Fruit fly (Drosophila melanogaster): ENCODE data around the gene spz.

spz gene

DNA sequence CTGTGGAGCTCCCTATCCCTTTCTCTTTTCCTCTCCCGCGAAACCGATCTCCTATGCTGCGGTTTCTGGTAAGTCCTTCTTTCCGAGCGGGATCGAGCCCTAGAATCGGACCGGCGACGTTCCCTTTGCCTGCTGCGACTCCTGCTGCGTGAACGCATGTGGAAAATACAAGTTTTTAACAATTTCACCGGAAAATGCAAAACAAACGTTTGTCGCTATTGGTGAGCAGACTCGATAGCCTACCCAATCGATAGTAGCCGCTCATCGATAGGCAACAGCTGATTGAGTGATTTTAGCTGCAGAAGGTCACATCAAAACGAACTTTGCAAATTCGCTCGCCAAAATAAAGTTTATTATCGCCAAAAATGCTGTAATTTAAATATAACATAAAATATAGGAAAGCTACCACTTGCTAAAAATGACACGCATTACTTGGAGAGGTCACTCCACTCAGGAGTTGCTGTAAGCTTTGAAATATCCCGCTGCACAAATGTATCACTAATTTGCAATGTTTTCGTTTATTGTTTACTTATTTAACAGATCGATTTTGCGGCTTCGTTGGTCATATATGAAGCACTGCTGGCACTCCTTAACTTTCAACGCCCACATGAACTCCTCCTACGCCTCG, 46.7 kb upstream of the spz start, which contains the start of the genes CG6066 and CG5880:
TSS of gene CG6066 (minus strand) at position 243 of the 628 bp plus-strand sequence.
TSS of gene CG5880 (plus strand) at position 281 of the 628 bp plus-strand sequence.
- TF ChIP-seq HLH4C (GFP tag; IDR thresholded peaks at IDR 0.05; ENCODE audit: partially characterized antibody) (peak; percentile 87), sna (GFP tag; IDR thresholded peaks at IDR 0.05; ENCODE audit: partially characterized antibody) (peak; percentile 76), ato (GFP tag; IDR thresholded peaks at IDR 0.05; ENCODE audit: partially characterized antibody) (peak; percentile 83), sens (GFP tag) (peak; percentile 62), Sox100B (GFP tag; optimal IDR thresholded peaks at IDR 0.05) (no peak), CG6765 (GFP tag; optimal IDR thresholded peaks at IDR 0.05) (no peak), tna (GFP tag; IDR thresholded peaks at IDR 0.05; ENCODE audit: partially characterized antibody) (peak; percentile 65), Hr78 (GFP tag; optimal IDR thresholded peaks at IDR 0.05) (peak in 1 of 2 experiments; percentile 21), CG2129 (GFP tag; IDR thresholded peaks at IDR 0.05; ENCODE audit: partially characterized antibody) (peak; percentile 63; the same call in 1 of the 2 replicates), Hr39 (optimal IDR thresholded peaks at IDR 0.05) (no peak), unc-4 (GFP tag; IDR thresholded peaks at IDR 0.05; ENCODE audit: partially characterized antibody) (peak; percentile 82), seq (GFP tag; IDR thresholded peaks at IDR 0.05) (no peak), CG14860 (GFP tag; IDR thresholded peaks at IDR 0.05; ENCODE audit: partially characterized antibody) (peak; percentile 72), Scr (GFP tag; IDR thresholded peaks at IDR 0.05; ENCODE audit: partially characterized antibody) (peak; percentile 86), nmo (GFP tag; optimal IDR thresholded peaks at IDR 0.05) (peak; percentile 9), CG12942 (GFP tag; optimal IDR thresholded peaks at IDR 0.05) (no peak), pzg (GFP tag; optimal IDR thresholded peaks at IDR 0.05) (peak; percentile 66), Hmx (GFP tag; optimal IDR thresholded peaks at IDR 0.05) (no peak), CG4617 (GFP tag; optimal IDR thresholded peaks at IDR 0.05; ENCODE audit: borderline replicate concordance) (peak; percentile 67), stwl (tag; optimal IDR thresholded peaks at IDR 0.05) (peak; percentile 74), crp (GFP tag; optimal IDR thresholded peaks at IDR 0.05) (peak; percentile 70 to 95), rib (GFP tag; IDR thresholded peaks at IDR 0.05) (peak; percentile 62; the same call in 1 of the 2 replicates), CG2116 (GFP tag; optimal IDR thresholded peaks at IDR 0.05) (peak; percentile 41), CG1832 (GFP tag; optimal IDR thresholded peaks at IDR 0.05) (peak; percentile 60), CG4707 (GFP tag; optimal IDR thresholded peaks at IDR 0.05) (no peak), gfzf (GFP tag; optimal IDR thresholded peaks at IDR 0.05) (peak; percentile 47), her (GFP tag; optimal IDR thresholded peaks at IDR 0.05) (no peak), Opbp (GFP tag; IDR thresholded peaks at IDR 0.05; ENCODE audit: partially characterized antibody) (peak; percentile 85), Myb (GFP tag; optimal IDR thresholded peaks at IDR 0.05) (peak; percentile 29), knrl (GFP tag; IDR thresholded peaks at IDR 0.05; ENCODE audit: partially characterized antibody) (peak; percentile 78), ftz-f1 (GFP tag; optimal IDR thresholded peaks at IDR 0.05) (peak; percentile 81), HmgZ (tag; optimal IDR thresholded peaks at IDR 0.05) (no peak), Dek (tag; optimal IDR thresholded peaks at IDR 0.05) (no peak), CG6791 (GFP tag; IDR thresholded peaks at IDR 0.05; ENCODE audit: partially characterized antibody) (peak; percentile 83), disco-r (GFP tag; optimal IDR thresholded peaks at IDR 0.05) (no peak), CG16779 (GFP tag; IDR thresholded peaks at IDR 0.05) (0 out of 2 replicates have a peak, but pooled peaks have one; percentile 2), amos (GFP tag; IDR thresholded peaks at IDR 0.05; ENCODE audit: partially characterized antibody) (peak; percentile 85), CG42726 (GFP tag; IDR thresholded peaks at IDR 0.05; ENCODE audit: partially characterized antibody) (peak; percentile 58; the same call in 1 of the 2 replicates), CG17829 (tag; optimal IDR thresholded peaks at IDR 0.05) (peak; percentile 6), Dp (GFP tag; optimal IDR thresholded peaks at IDR 0.05) (peak; percentile 32), CG7963 (GFP tag; IDR thresholded peaks at IDR 0.05; ENCODE audit: partially characterized antibody) (peak; percentile 71), Rfx (GFP tag; IDR thresholded peaks at IDR 0.05) (no peak), inv (GFP tag; IDR thresholded peaks at IDR 0.05; ENCODE audit: partially characterized antibody) (peak; percentile 70), chinmo (GFP tag; IDR thresholded peaks at IDR 0.05; ENCODE audit: partially characterized antibody) (peak; percentile 79; the same call in 1 of the 4 replicates), CG3995 (GFP tag; optimal IDR thresholded peaks at IDR 0.05) (peak; percentile 22), z (GFP tag; IDR thresholded peaks at IDR 0.05) (no peak), Med (GFP tag) (peak; percentile 65)

Measured in whole organism, embryonic.